Worm (Caenorhabditis elegans) whole organism, early embryonic: ENCODE results near the gene ZK218.11.

Experiments used
- F13C5.2 ChIP-seq: sonication (generic microtip); optimal IDR thresholded peaks from 2 replicates; lab custom pipeline; 2017; ENCODE audit warnings: mild to moderate bottlenecking, missing genetic modification characterization, inconsistent platforms, missing compliant biosample characterization
- aly-1 ChIP-seq: sonication (generic microtip); optimal IDR thresholded peaks from 2 replicates; lab custom pipeline; 2016; ENCODE audit warnings: missing genetic modification characterization, missing compliant biosample characterization
- ama-1 ChIP-seq: fragments of 150-350 bp; optimal IDR thresholded peaks from 2 replicates; lab custom pipeline; 2014
- ceh-13 ChIP-seq: fragments of 200-800 bp; sonication (Bioruptor generic); optimal IDR thresholded peaks from 2 replicates; lab custom pipeline; 2018; ENCODE audit warnings: mild to moderate bottlenecking, missing genetic modification characterization, missing compliant biosample characterization
- ceh-36 ChIP-seq: sonication (generic microtip); optimal IDR thresholded peaks from 2 replicates; lab custom pipeline; 2016; ENCODE audit warnings: missing genetic modification characterization, inconsistent platforms, missing compliant biosample characterization
- flt-1 ChIP-seq: fragments of 200-800 bp; sonication (Bioruptor generic); IDR thresholded peaks from 2 replicates; pipeline ENCODE4 v1.3.6; 2022; ENCODE audit warnings: missing genetic modification characterization, missing compliant biosample characterization
- hmbx-1 ChIP-seq: sonication (generic microtip); optimal IDR thresholded peaks from 2 replicates; lab custom pipeline; 2016; ENCODE audit warnings: mild to moderate bottlenecking, missing genetic modification characterization, missing compliant biosample characterization
- tbx-11 ChIP-seq: fragments of 200-800 bp; sonication (Bioruptor generic); IDR thresholded peaks from 2 replicates; pipeline ENCODE4 v1.3.6; 2022; ENCODE audit warnings: missing genetic modification characterization, missing compliant biosample characterization

- no peak for TF ChIP-seq ceh-13 (GFP tag; lab: Kevin White, UChicago)
- no peak for TF ChIP-seq ceh-36 (tag; lab: Kevin White, UChicago)
- TF ChIP-seq ama-1 (lab: Kevin White, UChicago), result no peak
- TF ChIP-seq flt-1 (GFP tag; lab: Robert Waterston, UW), result no peak
- no peak for TF ChIP-seq tbx-11 (GFP tag; lab: Robert Waterston, UW)
- TF ChIP-seq aly-1 (tag; lab: Kevin White, UChicago), result no peak
- TF ChIP-seq hmbx-1 (tag; lab: Kevin White, UChicago), result no peak
- no peak for TF ChIP-seq F13C5.2 (tag; lab: Kevin White, UChicago)
These were observed 46.6 kb downstream of the ZK218.11 start, which contains the start of gene F28B1.9 for ce11 chrV:17061585-17061984.
